Worm (Caenorhabditis elegans): ENCODE measurements around the gene C17H12.11.
A peak's percentile ranks its signal among the peaks of the same experiment; 100 is the strongest.

The C17H12.11 gene

DNA sequence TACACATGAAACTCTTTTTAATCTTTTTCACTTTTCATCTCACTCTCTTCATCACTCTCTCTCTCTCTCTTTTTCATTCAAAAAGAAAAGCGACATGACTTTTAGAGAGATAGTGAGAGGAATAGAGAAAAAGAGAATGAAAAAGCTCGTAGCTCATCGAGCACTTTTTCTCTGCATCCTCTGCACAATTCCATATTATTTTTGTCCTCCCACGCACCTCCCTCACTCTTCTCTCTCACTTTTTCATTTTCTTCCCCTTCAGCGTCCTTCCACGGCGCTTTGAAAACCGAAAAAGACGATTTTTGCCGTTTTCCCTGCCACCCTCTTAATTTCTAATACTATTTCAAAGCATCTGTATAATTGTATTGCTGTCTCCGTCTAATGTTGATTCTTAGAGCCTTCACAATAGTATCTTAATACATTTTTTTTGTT, 36.9 kb downstream of the C17H12.11 start (continued):
- TF ChIP-seq pat-9 (tag; optimal IDR thresholded peaks at IDR 0.05) (no peak), rnt-1 (tag; optimal IDR thresholded peaks at IDR 0.05) (no peak), hlh-8 (tag; optimal IDR thresholded peaks at IDR 0.05) (no peak), ceh-31 (tag; optimal IDR thresholded peaks at IDR 0.05) (peak; percentile 64), zip-5 (tag; optimal IDR thresholded peaks at IDR 0.05) (no peak), ceh-30 (tag; optimal IDR thresholded peaks at IDR 0.05) (no peak), unc-42 (tag; optimal IDR thresholded peaks at IDR 0.05) (peak; percentile 64), hlh-6 (tag; optimal IDR thresholded peaks at IDR 0.05) (no peak), pqm-1 (tag; optimal IDR thresholded peaks at IDR 0.05) (no peak), lin-11 (tag; optimal IDR thresholded peaks at IDR 0.05) (no peak), dmd-4 (tag; optimal IDR thresholded peaks at IDR 0.05; ENCODE audit: borderline replicate concordance) (no peak), ets-4 (tag; optimal IDR thresholded peaks at IDR 0.05) (no peak), ttx-3 (tag; optimal IDR thresholded peaks at IDR 0.05) (no peak), ceh-2 (tag; optimal IDR thresholded peaks at IDR 0.05) (no peak), ceh-14 (tag; optimal IDR thresholded peaks at IDR 0.05) (peak; percentile 50), npax-4 (tag; optimal IDR thresholded peaks at IDR 0.05) (no peak), F13H6.1 (tag; optimal IDR thresholded peaks at IDR 0.05) (no peak), ref-2 (tag; optimal IDR thresholded peaks at IDR 0.05) (no peak), nfya-1 (tag; optimal IDR thresholded peaks at IDR 0.05) (peak; percentile 52), madf-2 (tag; optimal IDR thresholded peaks at IDR 0.05) (no peak), ceh-6 (GFP tag; optimal IDR thresholded peaks at IDR 0.05) (no peak), ceh-48 (tag; optimal IDR thresholded peaks at IDR 0.05) (no peak), pros-1 (tag; optimal IDR thresholded peaks at IDR 0.05) (no peak), pha-2 (tag; optimal IDR thresholded peaks at IDR 0.05) (no peak), Y22D7AL.16 (tag; optimal IDR thresholded peaks at IDR 0.05) (no peak), sox-2 (GFP tag; IDR thresholded peaks at IDR 0.05) (no peak), unc-55 (GFP tag; optimal IDR thresholded peaks at IDR 0.05) (peak; percentile 85), sox-4 (tag; optimal IDR thresholded peaks at IDR 0.05) (no peak), C38D4.7 (GFP tag; optimal IDR thresholded peaks at IDR 0.05) (no peak), gmeb-2 (tag; optimal IDR thresholded peaks at IDR 0.05) (no peak), fkh-10 (GFP tag; optimal IDR thresholded peaks at IDR 0.05) (no peak), eyg-1 (tag; optimal IDR thresholded peaks at IDR 0.05) (no peak), ama-1 (optimal IDR thresholded peaks at IDR 0.05) (no peak), tbx-2 (tag; optimal IDR thresholded peaks at IDR 0.05) (peak; percentile 58), syd-9 (tag; optimal IDR thresholded peaks at IDR 0.05) (no peak), ceh-24 (tag; optimal IDR thresholded peaks at IDR 0.05) (no peak), tbx-7 (tag; optimal IDR thresholded peaks at IDR 0.05) (no peak), hlh-15 (tag; optimal IDR thresholded peaks at IDR 0.05) (no peak), lim-6 (tag; optimal IDR thresholded peaks at IDR 0.05) (peak; percentile 32), ztf-16 (tag; optimal IDR thresholded peaks at IDR 0.05) (no peak), pax-1 (tag; optimal IDR thresholded peaks at IDR 0.05) (peak; percentile 55), elt-4 (tag; optimal IDR thresholded peaks at IDR 0.05) (no peak), elt-2 (tag; optimal IDR thresholded peaks at IDR 0.05) (peak; percentile 8), hlh-13 (GFP tag; optimal IDR thresholded peaks at IDR 0.05) (no peak), ceh-18 (tag; optimal IDR thresholded peaks at IDR 0.05) (peak; percentile 83), pha-4 (tag; optimal IDR thresholded peaks at IDR 0.05) (no peak), pag-3 (tag; optimal IDR thresholded peaks at IDR 0.05; ENCODE audit: borderline replicate concordance) (no peak), ceh-9 (tag; optimal IDR thresholded peaks at IDR 0.05) (no peak), unc-86 (tag; optimal IDR thresholded peaks at IDR 0.05) (no peak), ceh-45 (GFP tag; IDR thresholded peaks at IDR 0.05) (no peak)

All from whole organism, late embryonic.